Worm (Caenorhabditis elegans) whole organism, L3 larva: ENCODE measurements around the gene E01G4.6.

Source experiments
- ZK546.5 ChIP-seq: sonication (generic microtip); optimal IDR thresholded peaks from 2 replicates; lab custom pipeline; 2017; ENCODE audit warnings: missing biosample characterization, missing genetic modification characterization
- ceh-82 ChIP-seq: fragments of 150-350 bp; optimal IDR thresholded peaks from 2 replicates; lab custom pipeline; 2014; ENCODE audit warnings: missing biosample characterization, missing genetic modification characterization
- elt-1 ChIP-seq: fragments of 150-350 bp; optimal IDR thresholded peaks from 2 replicates; lab custom pipeline; 2014; ENCODE audit warnings: missing biosample characterization, missing genetic modification characterization
- elt-3 ChIP-seq, 3 experiments: fragments of 150-350 bp in 1 of 3; sonication (generic microtip) in 2 of 3; optimal IDR thresholded peaks; 2 replicates in 2 of 3; 4 replicates in 1 of 3; lab custom pipeline; 2014 to 2017; ENCODE audit warnings: missing biosample characterization in 3 of 3, missing genetic modification characterization in 3 of 3
- fkh-10 ChIP-seq: sonication (generic microtip); optimal IDR thresholded peaks from 2 replicates; lab custom pipeline; 2017; ENCODE audit warnings: missing biosample characterization, missing genetic modification reagents, missing genetic modification characterization
- lin-15B ChIP-seq: fragments of 150-350 bp; optimal IDR thresholded peaks from 2 replicates; lab custom pipeline; 2014; ENCODE audit warnings: missing biosample characterization, missing genetic modification characterization
- nfya-1 ChIP-seq: sonication (generic microtip); optimal IDR thresholded peaks from 2 replicates; lab custom pipeline; 2017; ENCODE audit warnings: missing genetic modification characterization, mild to moderate bottlenecking, missing compliant biosample characterization, antibody characterized with exemption, moderate library complexity; ENCODE audit not compliant: insufficient read depth
- nhr-11 ChIP-seq: fragments of 150-350 bp; optimal IDR thresholded peaks from 2 replicates; lab custom pipeline; 2014; ENCODE audit warnings: missing biosample characterization, missing genetic modification characterization
- nhr-237 ChIP-seq: fragments of 150-350 bp; optimal IDR thresholded peaks from 2 replicates; lab custom pipeline; 2014; ENCODE audit warnings: missing biosample characterization, missing genetic modification characterization
- nhr-77 ChIP-seq: fragments of 150-350 bp; optimal IDR thresholded peaks from 2 replicates; lab custom pipeline; 2014; ENCODE audit warnings: missing biosample characterization, missing genetic modification characterization
- skn-1 ChIP-seq: fragments of 150-350 bp; optimal IDR thresholded peaks from 2 replicates; lab custom pipeline; 2014; ENCODE audit warnings: missing biosample characterization, missing genetic modification characterization
- unc-39 ChIP-seq: sonication (generic microtip); optimal IDR thresholded peaks from 4 replicates; lab custom pipeline; 2017; ENCODE audit warnings: missing biosample characterization, missing genetic modification characterization

DNA sequence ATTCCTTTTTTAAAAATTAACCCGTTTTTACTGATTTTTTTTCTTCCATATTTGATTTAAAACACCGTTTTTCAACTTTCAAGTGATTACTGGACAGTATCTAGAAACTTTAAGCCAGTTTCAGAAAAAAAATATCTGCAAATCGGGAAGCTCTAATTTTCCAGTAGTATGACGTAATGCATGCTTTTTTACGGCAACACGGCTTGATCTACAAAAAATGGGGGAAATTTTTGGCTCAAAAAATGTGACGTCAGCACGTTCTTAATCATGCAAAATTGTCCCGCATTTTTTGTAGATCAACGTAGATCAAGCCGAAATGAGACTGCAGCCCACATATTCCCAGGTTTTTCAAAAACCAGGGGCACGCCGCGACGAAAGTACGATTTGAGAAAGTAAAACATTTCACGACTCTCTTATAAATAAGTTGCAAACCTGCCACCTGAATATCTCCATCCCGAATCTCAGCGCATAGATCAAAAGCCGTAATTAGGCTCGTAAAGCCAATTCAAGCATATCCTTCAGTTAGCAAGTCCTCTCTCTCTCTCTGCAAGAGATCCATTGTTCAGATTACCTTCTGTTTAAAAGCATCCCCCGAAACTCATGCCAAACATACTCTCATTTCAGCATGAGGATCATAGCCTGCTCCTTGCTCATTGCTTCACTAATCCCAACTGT is at the start of gene E01G4.6:
- no peak for TF ChIP-seq ceh-82
- TF ChIP-seq ZK546.5 (tag; lab: Kevin White, UChicago): no peak
- TF ChIP-seq nfya-1 (tag; lab: Kevin White, UChicago): no peak
- TF ChIP-seq elt-3 (tag; optimal IDR thresholded peaks at IDR 0.05; lab: Kevin White, UChicago): no peak
- TF ChIP-seq nhr-77 (tag; lab: Kevin White, UChicago): no peak
- TF ChIP-seq skn-1 (tag; lab: Kevin White, UChicago): no peak
- no peak for TF ChIP-seq elt-1
- TF ChIP-seq fkh-10: no peak
- TF ChIP-seq nhr-237 (tag; lab: Kevin White, UChicago): no peak
- TF ChIP-seq lin-15B (tag; lab: Kevin White, UChicago): no peak
- no peak for TF ChIP-seq unc-39 (tag; lab: Kevin White, UChicago)
- TF ChIP-seq nhr-11 (tag; lab: Kevin White, UChicago): no peak
